Worm (Caenorhabditis elegans): ENCODE data around the gene F38E11.9.

ce11 chrIV:9485972-9486371 is 42.1 kb upstream of the F38E11.9 start, which contains the start of gene sru-2:
- TF ChIP-seq tra-4 (tag; optimal IDR thresholded peaks at IDR 0.05), result no peak
- TF ChIP-seq hmg-4 (GFP tag; optimal IDR thresholded peaks at IDR 0.05), result no peak
